Fruit fly (Drosophila melanogaster): Measurements from ENCODE around the gene Prosbeta6.

- TF ChIP-seq CG8478 (optimal IDR thresholded peaks at IDR 0.05): no peak
- TF ChIP-seq CTCF (optimal IDR thresholded peaks at IDR 0.05): no peak
Observed at dm6 chr3L:16602736-16603144, 7.5 kb downstream of the Prosbeta6 start, which contains the start of gene Arts.
